Fruit fly (Drosophila melanogaster): Measurements from ENCODE around the gene CG6041.

Gene CG6041

DNA sequence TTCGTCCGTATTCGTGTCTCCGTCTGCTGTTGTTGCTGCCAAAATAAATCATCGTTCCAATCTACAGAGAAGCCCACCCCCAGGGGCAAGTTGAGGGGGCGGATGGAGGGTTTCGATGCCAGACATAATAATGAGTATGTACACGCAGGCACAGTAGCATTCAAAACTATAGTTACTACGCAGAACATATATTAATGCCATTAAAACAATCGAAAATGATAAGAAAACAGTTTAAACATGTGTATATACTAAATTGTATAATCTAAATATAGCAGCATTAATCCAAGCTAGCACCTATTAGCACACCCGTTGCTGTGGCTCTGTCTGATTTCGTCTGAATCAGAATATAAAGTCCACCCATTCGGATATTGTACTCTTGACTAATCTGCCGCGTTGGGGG, 32.9 kb downstream of the CG6041 start (continued):
- peak; percentile 63 for TF ChIP-seq CG8119 (GFP tag; IDR thresholded peaks at IDR 0.05)
- TF ChIP-seq achi (GFP tag; optimal IDR thresholded peaks at IDR 0.05): peak; percentile 77
- TF ChIP-seq fd59A (GFP tag; optimal IDR thresholded peaks at IDR 0.05): peak; percentile 48
- no peak for TF ChIP-seq Hr38 (GFP tag; optimal IDR thresholded peaks at IDR 0.05)
- peak; percentile 79 for TF ChIP-seq pdm3 (GFP tag; optimal IDR thresholded peaks at IDR 0.05)
- TF ChIP-seq fd85E (GFP tag; optimal IDR thresholded peaks at IDR 0.05): peak; percentile 29
- TF ChIP-seq CG6276 (GFP tag; optimal IDR thresholded peaks at IDR 0.05): peak; percentile 42
- peak; percentile 86 for TF ChIP-seq CG6792 (GFP tag; optimal IDR thresholded peaks at IDR 0.05)
- TF ChIP-seq Smox (GFP tag; optimal IDR thresholded peaks at IDR 0.05): peak; percentile 85
- peak; percentile 77 for TF ChIP-seq CG8632 (GFP tag; optimal IDR thresholded peaks at IDR 0.05)
- TF ChIP-seq Sox102F (GFP tag; optimal IDR thresholded peaks at IDR 0.05): peak; percentile 85
- TF ChIP-seq topi (GFP tag; optimal IDR thresholded peaks at IDR 0.05): peak; percentile 91
- peak; percentile 72 for TF ChIP-seq CG11294 (GFP tag; IDR thresholded peaks at IDR 0.05)
- peak; percentile 75 for TF ChIP-seq CG7368 (GFP tag; optimal IDR thresholded peaks at IDR 0.05)
- peak; percentile 46 for TF ChIP-seq CG9139 (GFP tag; optimal IDR thresholded peaks at IDR 0.05)
- TF ChIP-seq Lpt (GFP tag; optimal IDR thresholded peaks at IDR 0.05): peak; percentile 47
- peak; percentile 86 for TF ChIP-seq CG31627 (GFP tag; optimal IDR thresholded peaks at IDR 0.05)
- TF ChIP-seq fkh (GFP tag; optimal IDR thresholded peaks at IDR 0.05): peak; percentile 21
- TF ChIP-seq CG32006 (GFP tag; optimal IDR thresholded peaks at IDR 0.05): peak; percentile 65
- peak; percentile 68 for TF ChIP-seq Blimp-1 (GFP tag; optimal IDR thresholded peaks at IDR 0.05)
- TF ChIP-seq Hr39 (GFP tag; optimal IDR thresholded peaks at IDR 0.05): peak; percentile 84
- peak; percentile 77 for TF ChIP-seq CG34406 (GFP tag; optimal IDR thresholded peaks at IDR 0.05)
- TF ChIP-seq ss (GFP tag; optimal IDR thresholded peaks at IDR 0.05): peak; percentile 65 to 75
- TF ChIP-seq Ets21C (GFP tag; optimal IDR thresholded peaks at IDR 0.05): peak; percentile 70
- TF ChIP-seq CG4318 (GFP tag; optimal IDR thresholded peaks at IDR 0.05): peak; percentile 16
- peak; percentile 88 for TF ChIP-seq esn (GFP tag; optimal IDR thresholded peaks at IDR 0.05)
- TF ChIP-seq Eip75B (GFP tag; optimal IDR thresholded peaks at IDR 0.05): peak; percentile 79
- TF ChIP-seq Sox14 (GFP tag; optimal IDR thresholded peaks at IDR 0.05): peak; percentile 83
- peak; percentile 88 for TF ChIP-seq lz (GFP tag; optimal IDR thresholded peaks at IDR 0.05)

- TF ChIP-seq eg (GFP tag; IDR thresholded peaks at IDR 0.05) (peak; percentile 75), CG16779 (tag; optimal IDR thresholded peaks at IDR 0.05) (no peak), CG8119 (GFP tag; IDR thresholded peaks at IDR 0.05) (peak; percentile 21; the same call in 1 of the 3 replicates)
Measured at dm6 chrX:5981410-5981809, 33.5 kb downstream of the CG6041 start.

DNA sequence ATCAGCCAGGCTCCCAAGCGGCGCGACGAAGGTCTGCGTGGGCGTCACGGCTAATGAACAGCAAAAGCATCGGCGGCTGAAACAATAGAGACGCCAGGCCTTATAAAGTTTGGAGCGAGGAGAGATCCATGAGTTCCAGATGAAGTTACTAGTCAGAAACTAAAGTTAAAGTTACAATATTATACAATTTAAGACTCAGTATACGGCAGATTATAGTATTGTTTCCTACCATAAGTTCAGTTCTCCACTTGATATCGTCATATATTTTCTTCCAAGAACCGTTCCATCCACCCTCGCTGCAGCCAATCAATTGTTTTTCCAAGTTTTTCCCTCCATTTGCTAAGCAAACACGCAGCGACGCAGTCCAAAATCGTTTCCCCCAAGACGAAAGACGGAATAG, 35.4 kb downstream of the CG6041 start:
- TF ChIP-seq CG8319 (GFP tag; optimal IDR thresholded peaks at IDR 0.05) (no peak), Hr38 (GFP tag; optimal IDR thresholded peaks at IDR 0.05) (no peak), CG16779 (tag; optimal IDR thresholded peaks at IDR 0.05) (no peak), CG3919 (GFP tag; optimal IDR thresholded peaks at IDR 0.05) (no peak)

- TF ChIP-seq CG4318 (GFP tag; optimal IDR thresholded peaks at IDR 0.05) (no peak), OdsH (GFP tag; optimal IDR thresholded peaks at IDR 0.05) (no peak), CG7368 (GFP tag; optimal IDR thresholded peaks at IDR 0.05) (no peak), svp (GFP tag) (peak; percentile 86)
Measured at dm6 chrX:5987362-5987761, 39.4 kb downstream of the CG6041 start.

Measured in whole organism, prepupa.